Fruit fly (Drosophila melanogaster) whole organism, pupa: ENCODE results near the gene Creld.

ENCODE experiments used
- CG12605 ChIP-seq: fragments of 200-800 bp; sonication (Bioruptor generic); IDR thresholded peaks from 2 replicates; pipeline ENCODE4 v1.3.6; 2022; ENCODE audit warnings: missing biosample characterization, missing genetic modification characterization
- CG13204 ChIP-seq: fragments of 200-800 bp; sonication (Bioruptor generic); optimal IDR thresholded peaks from 2 replicates; lab custom pipeline; 2018; ENCODE audit warnings: missing biosample characterization, mild to moderate bottlenecking, missing genetic modification characterization, moderate library complexity
- CG14655 ChIP-seq: fragments of 200-800 bp; sonication (Bioruptor generic); optimal IDR thresholded peaks from 3 replicates; lab custom pipeline; 2017; ENCODE audit warnings: mild to moderate bottlenecking, missing biosample characterization, missing genetic modification reagents, missing genetic modification characterization
- CG32121 ChIP-seq: fragments of 200-800 bp; sonication (Bioruptor generic); IDR thresholded peaks from 2 replicates; pipeline ENCODE4 v1.3.6; 2022; ENCODE audit warnings: missing biosample characterization, missing genetic modification characterization
- CG8159 ChIP-seq: fragments of 200-800 bp; sonication (Bioruptor generic); optimal IDR thresholded peaks from 3 replicates; lab custom pipeline; 2018; ENCODE audit warnings: missing biosample characterization, mild to moderate bottlenecking, missing genetic modification characterization, moderate library complexity
- Snoo ChIP-seq: fragments of 200-800 bp; sonication (Bioruptor generic); optimal IDR thresholded peaks from 3 replicates; lab custom pipeline; 2017; ENCODE audit warnings: missing biosample characterization, mild to moderate bottlenecking, missing genetic modification characterization, inconsistent platforms
- fd96Ca ChIP-seq: fragments of 200-800 bp; sonication (Bioruptor generic); IDR thresholded peaks from 3 replicates; pipeline ENCODE4 v1.3.6; 2022; ENCODE audit warnings: missing biosample characterization, missing genetic modification characterization
- gl ChIP-seq: fragments of 200-800 bp; sonication (Bioruptor generic); optimal IDR thresholded peaks from 2 replicates; lab custom pipeline; 2018; ENCODE audit warnings: missing biosample characterization, mild to moderate bottlenecking, missing genetic modification characterization

DNA sequence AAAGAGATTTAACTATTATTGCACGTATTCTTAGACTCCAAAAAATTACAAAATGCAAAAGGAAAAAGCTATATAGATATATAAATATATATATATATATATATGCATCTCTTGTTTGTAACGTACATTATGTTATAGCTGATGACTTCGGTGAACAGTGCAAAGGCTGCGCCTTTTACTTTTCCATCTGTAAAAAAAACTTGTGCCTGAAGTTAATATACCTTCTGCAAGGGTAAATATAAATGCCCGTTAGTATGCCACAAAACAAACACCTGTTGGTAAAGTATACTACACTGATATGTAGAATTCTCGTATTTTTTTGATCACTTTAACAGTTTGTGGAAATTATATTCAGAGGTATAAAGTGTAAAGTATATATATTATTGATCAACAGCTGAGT lies 35.9 kb downstream of the Creld start:
- TF ChIP-seq CG14655 (GFP tag; lab: Kevin White, UChicago) (no peak), gl (no peak), fd96Ca (GFP tag; lab: Robert Waterston, UW) (no peak), CG13204 (GFP tag; lab: Kevin White, UChicago) (no peak), CG32121 (no peak), Snoo (tag; lab: Kevin White, UChicago) (no peak), CG8159 (tag; lab: Kevin White, UChicago) (no peak), CG12605 (GFP tag; lab: Robert Waterston, UW) (no peak)
